Worm (Caenorhabditis elegans) whole organism, late embryonic: ENCODE data around the gene F26F2.3.

Source experiments
- C38D4.7 ChIP-seq: fragments of 200-800 bp; sonication (Bioruptor generic); optimal IDR thresholded peaks from 2 replicates; lab custom pipeline; 2018; ENCODE audit warnings: mild to moderate bottlenecking, missing genetic modification characterization, moderate library complexity, missing compliant biosample characterization
- F13H6.1 ChIP-seq: sonication (generic microtip); optimal IDR thresholded peaks from 2 replicates; lab custom pipeline; 2016; ENCODE audit warnings: missing genetic modification characterization, missing compliant biosample characterization
- K02D7.2 ChIP-seq: sonication (generic microtip); optimal IDR thresholded peaks from 2 replicates; lab custom pipeline; 2017; ENCODE audit warnings: mild to moderate bottlenecking, missing genetic modification characterization, missing compliant biosample characterization
- K09A11.1 ChIP-seq: sonication (generic microtip); optimal IDR thresholded peaks from 2 replicates; lab custom pipeline; 2017; ENCODE audit warnings: antibody characterized with exemption, mild to moderate bottlenecking, missing genetic modification characterization, missing compliant biosample characterization; ENCODE audit not compliant: insufficient read depth
- T23F11.4 ChIP-seq: fragments of 200-800 bp; sonication (Bioruptor generic); optimal IDR thresholded peaks from 2 replicates; lab custom pipeline; 2018; ENCODE audit warnings: mild to moderate bottlenecking, missing genetic modification characterization, missing compliant biosample characterization
- Y22D7AL.16 ChIP-seq: sonication (generic microtip); optimal IDR thresholded peaks from 2 replicates; lab custom pipeline; 2016; ENCODE audit warnings: missing genetic modification characterization, missing compliant biosample characterization
- ceh-14 ChIP-seq: sonication (generic microtip); optimal IDR thresholded peaks from 2 replicates; lab custom pipeline; 2016; ENCODE audit warnings: missing genotype, missing genetic modification characterization, missing compliant biosample characterization
- ceh-18 ChIP-seq: sonication (generic microtip); optimal IDR thresholded peaks from 2 replicates; lab custom pipeline; 2016; ENCODE audit warnings: missing genetic modification characterization, missing compliant biosample characterization
- ceh-19 ChIP-seq: fragments of 200-800 bp; sonication (Bioruptor generic); optimal IDR thresholded peaks from 2 replicates; lab custom pipeline; 2018; ENCODE audit warnings: mild to moderate bottlenecking, missing genetic modification characterization, missing compliant biosample characterization
- ceh-24 ChIP-seq: sonication (generic microtip); optimal IDR thresholded peaks from 2 replicates; lab custom pipeline; 2016; ENCODE audit warnings: mild to moderate bottlenecking, missing genetic modification characterization, missing compliant biosample characterization
- ceh-30 ChIP-seq: fragments of 150-350 bp; optimal IDR thresholded peaks from 2 replicates; lab custom pipeline; 2014; ENCODE audit warnings: missing biosample characterization, missing genetic modification characterization
- ceh-31 ChIP-seq: sonication (generic microtip); optimal IDR thresholded peaks from 2 replicates; lab custom pipeline; 2016; ENCODE audit warnings: missing genetic modification characterization, missing compliant biosample characterization
- ceh-48 ChIP-seq: sonication (generic microtip); optimal IDR thresholded peaks from 2 replicates; lab custom pipeline; 2016; ENCODE audit warnings: missing genetic modification characterization, inconsistent platforms, missing compliant biosample characterization
- ceh-6 ChIP-seq: fragments of 200-800 bp; sonication (Bioruptor generic); optimal IDR thresholded peaks from 2 replicates; lab custom pipeline; 2018; ENCODE audit warnings: mild to moderate bottlenecking, missing genetic modification characterization, missing compliant biosample characterization
- ceh-9 ChIP-seq: sonication (generic microtip); optimal IDR thresholded peaks from 2 replicates; lab custom pipeline; 2016; ENCODE audit warnings: mild to moderate bottlenecking, missing genetic modification characterization, inconsistent platforms, missing compliant biosample characterization
- dve-1 ChIP-seq: sonication (generic microtip); optimal IDR thresholded peaks from 2 replicates; lab custom pipeline; 2017; ENCODE audit warnings: antibody characterized with exemption, mild to moderate bottlenecking, missing genetic modification characterization, missing compliant biosample characterization
- elt-2 ChIP-seq: sonication (generic microtip); optimal IDR thresholded peaks from 2 replicates; lab custom pipeline; 2016; ENCODE audit warnings: missing genetic modification reagents, missing genetic modification characterization, missing compliant biosample characterization
- elt-4 ChIP-seq: sonication (generic microtip); optimal IDR thresholded peaks from 2 replicates; lab custom pipeline; 2016; ENCODE audit warnings: missing genetic modification characterization, missing compliant biosample characterization
- ets-4 ChIP-seq: sonication (generic microtip); optimal IDR thresholded peaks from 2 replicates; lab custom pipeline; 2016; ENCODE audit warnings: missing genetic modification characterization, missing compliant biosample characterization
- eyg-1 ChIP-seq: sonication (generic microtip); optimal IDR thresholded peaks from 2 replicates; lab custom pipeline; 2016; ENCODE audit warnings: missing genotype, missing genetic modification characterization, missing compliant biosample characterization
- fax-1 ChIP-seq: sonication (generic microtip); optimal IDR thresholded peaks from 2 replicates; lab custom pipeline; 2016; ENCODE audit warnings: missing genotype, missing genetic modification characterization, missing compliant biosample characterization
- fkh-6 ChIP-seq: sonication (generic microtip); optimal IDR thresholded peaks from 2 replicates; lab custom pipeline; 2016; ENCODE audit warnings: missing genetic modification characterization, missing compliant biosample characterization
- gmeb-2 ChIP-seq: sonication (generic microtip); optimal IDR thresholded peaks from 2 replicates; lab custom pipeline; 2016; ENCODE audit warnings: missing genetic modification characterization, inconsistent platforms, missing compliant biosample characterization
- hlh-13 ChIP-seq: fragments of 200-800 bp; sonication (Bioruptor generic); optimal IDR thresholded peaks from 2 replicates; lab custom pipeline; 2018; ENCODE audit warnings: mild to moderate bottlenecking, missing genetic modification characterization, missing compliant biosample characterization
- hlh-15 ChIP-seq: sonication (generic microtip); optimal IDR thresholded peaks from 2 replicates; lab custom pipeline; 2016; ENCODE audit warnings: missing genetic modification characterization, missing compliant biosample characterization
- hlh-30 ChIP-seq: sonication (generic microtip); optimal IDR thresholded peaks from 2 replicates; lab custom pipeline; 2017; ENCODE audit warnings: antibody characterized with exemption, missing genetic modification characterization, missing compliant biosample characterization; ENCODE audit not compliant: insufficient read depth
- lin-11 ChIP-seq: fragments of 200-800 bp; sonication (Bioruptor generic); optimal IDR thresholded peaks from 2 replicates; lab custom pipeline; 2018; ENCODE audit warnings: mild to moderate bottlenecking, missing genetic modification characterization, missing compliant biosample characterization
- mec-3 ChIP-seq: sonication (generic microtip); optimal IDR thresholded peaks from 2 replicates; lab custom pipeline; 2016; ENCODE audit warnings: borderline replicate concordance, missing genetic modification characterization, missing compliant biosample characterization
- nfya-1 ChIP-seq: sonication (generic microtip); optimal IDR thresholded peaks from 2 replicates; lab custom pipeline; 2017; ENCODE audit warnings: missing genetic modification characterization, mild to moderate bottlenecking, missing compliant biosample characterization, antibody characterized with exemption, moderate library complexity
- nhr-232 ChIP-seq: sonication (generic microtip); optimal IDR thresholded peaks from 2 replicates; lab custom pipeline; 2016; ENCODE audit warnings: missing genetic modification characterization, missing compliant biosample characterization
- pag-3 ChIP-seq: sonication (generic microtip); optimal IDR thresholded peaks from 2 replicates; lab custom pipeline; 2016; ENCODE audit warnings: missing compliant biosample characterization, missing genetic modification characterization, borderline replicate concordance
- pax-1 ChIP-seq: fragments of 150-350 bp; optimal IDR thresholded peaks from 2 replicates; lab custom pipeline; 2014; ENCODE audit warnings: missing biosample characterization, missing genetic modification characterization
- pha-2 ChIP-seq: sonication (generic microtip); optimal IDR thresholded peaks from 2 replicates; lab custom pipeline; 2017; ENCODE audit warnings: mild to moderate bottlenecking, missing genetic modification characterization, missing compliant biosample characterization
- pha-4 ChIP-seq: fragments of 150-350 bp; optimal IDR thresholded peaks from 2 replicates; lab custom pipeline; 2018; ENCODE audit warnings: missing biosample characterization, missing genetic modification reagents, missing genetic modification characterization
- ref-2 ChIP-seq: sonication (generic microtip); optimal IDR thresholded peaks from 2 replicates; lab custom pipeline; 2016; ENCODE audit warnings: missing genetic modification characterization, missing compliant biosample characterization
- sdc-2 ChIP-seq: sonication (generic microtip); optimal IDR thresholded peaks from 2 replicates; lab custom pipeline; 2016; ENCODE audit warnings: missing genotype, missing genetic modification characterization, missing compliant biosample characterization
- syd-9 ChIP-seq: sonication (generic microtip); optimal IDR thresholded peaks from 2 replicates; lab custom pipeline; 2016; ENCODE audit warnings: mild to moderate bottlenecking, missing genetic modification characterization, moderate library complexity, missing compliant biosample characterization
- tbx-7 ChIP-seq: sonication (generic microtip); optimal IDR thresholded peaks from 2 replicates; lab custom pipeline; 2016; ENCODE audit warnings: missing genotype, missing genetic modification characterization, missing compliant biosample characterization
- ttx-3 ChIP-seq: sonication (generic microtip); optimal IDR thresholded peaks from 2 replicates; lab custom pipeline; 2016; ENCODE audit warnings: missing genetic modification reagents, missing genetic modification characterization, missing compliant biosample characterization
- unc-3 ChIP-seq, 2 experiments: fragments of 200-800 bp in 1 of 2; sonication (Bioruptor generic) in 1 of 2; sonication (generic microtip) in 1 of 2; conservative IDR thresholded peaks in 1 of 2; optimal IDR thresholded peaks in 1 of 2; 2 replicates each; pipeline versions ENCODE4 v1.3.6 to Lab custom; 2016 to 2022; ENCODE audit warnings: missing compliant biosample characterization in 2 of 2, missing genetic modification characterization in 2 of 2, missing genetic modification reagents in 1 of 2
- unc-42 ChIP-seq: sonication (generic microtip); optimal IDR thresholded peaks from 2 replicates; lab custom pipeline; 2016; ENCODE audit warnings: missing genotype, missing genetic modification characterization, missing compliant biosample characterization
- unc-86 ChIP-seq: sonication (generic microtip); optimal IDR thresholded peaks from 2 replicates; lab custom pipeline; 2016; ENCODE audit warnings: missing genetic modification characterization, missing compliant biosample characterization
- zip-5 ChIP-seq: sonication (generic microtip); optimal IDR thresholded peaks from 2 replicates; lab custom pipeline; 2016; ENCODE audit warnings: missing genetic modification characterization, missing compliant biosample characterization

Gene F26F2.3

ce11 chrV:20597076-20597475 is 30.7 kb upstream of the F26F2.3 start, which contains the start of gene F46B3.1:
F46B3.1 (minus strand) TSS chrV:20597176.
- TF ChIP-seq F13H6.1 (tag; lab: Kevin White, UChicago) (no peak), fkh-6 (no peak), elt-4 (tag; lab: Kevin White, UChicago) (no peak), unc-42 (no peak), dve-1 (tag; lab: Kevin White, UChicago) (no peak), ceh-18 (tag; lab: Kevin White, UChicago) (no peak), C38D4.7 (GFP tag; lab: Kevin White, UChicago) (no peak), K09A11.1 (tag; lab: Kevin White, UChicago) (no peak), ets-4 (no peak), ceh-48 (no peak), mec-3 (tag; lab: Kevin White, UChicago) (no peak), ceh-19 (GFP tag; lab: Kevin White, UChicago) (no peak), pax-1 (tag; lab: Kevin White, UChicago) (no peak), eyg-1 (no peak), tbx-7 (tag; lab: Kevin White, UChicago) (no peak), ceh-30 (tag; lab: Kevin White, UChicago) (no peak), hlh-15 (tag; lab: Kevin White, UChicago) (no peak), ref-2 (tag; lab: Kevin White, UChicago) (no peak)

- TF ChIP-seq ttx-3 (tag; lab: Kevin White, UChicago) (no peak), fkh-6 (no peak), dve-1 (tag; lab: Kevin White, UChicago) (no peak), pha-4 (no peak), pag-3 (no peak), ceh-30 (tag; lab: Kevin White, UChicago) (no peak), unc-42 (no peak), Y22D7AL.16 (tag; lab: Kevin White, UChicago) (no peak), ref-2 (tag; lab: Kevin White, UChicago) (no peak), fax-1 (tag; lab: Kevin White, UChicago) (no peak), pha-2 (tag; lab: Kevin White, UChicago) (no peak)
Measured at ce11 chrV:20595653-20596052, 29.3 kb upstream of the F26F2.3 start, which contains the start of gene F26F2.11. F26F2.11 (minus strand) TSS chrV:20595753.

DNA sequence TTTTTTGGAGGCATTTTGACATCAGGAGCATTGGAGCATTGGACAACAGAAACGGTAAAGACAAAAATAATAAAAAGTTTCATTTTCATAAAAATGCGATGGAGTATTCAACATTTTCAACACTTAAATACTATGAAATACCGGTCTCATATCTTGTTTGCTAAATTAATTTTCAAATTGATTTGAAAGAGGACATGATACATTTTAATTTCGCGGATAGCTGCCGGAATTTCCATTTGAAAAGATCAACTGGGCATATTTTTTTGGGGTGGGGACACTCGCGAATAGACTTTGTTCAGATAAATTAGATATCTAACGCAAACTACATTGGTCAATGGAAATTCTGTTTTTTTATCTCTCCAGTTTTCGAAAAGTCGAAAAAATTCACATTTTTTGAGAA is 28.4 kb upstream of the F26F2.3 start, which contains the start of gene F26F2.10:
F26F2.10 (minus strand) TSS at position 101 of the 400 bp plus-strand sequence.
- TF ChIP-seq K02D7.2 (tag; lab: Kevin White, UChicago) = no peak
- TF ChIP-seq fax-1 (tag; lab: Kevin White, UChicago) = no peak
- no peak for TF ChIP-seq syd-9 (tag; lab: Kevin White, UChicago)
- TF ChIP-seq ceh-6 = no peak
- TF ChIP-seq nhr-232 (tag; lab: Kevin White, UChicago) = no peak
- no peak for TF ChIP-seq ceh-9 (tag; lab: Kevin White, UChicago)
- no peak for TF ChIP-seq gmeb-2
- TF ChIP-seq T23F11.4 (GFP tag; lab: Kevin White, UChicago) = no peak
- no peak for TF ChIP-seq zip-5 (tag; lab: Kevin White, UChicago)
- TF ChIP-seq unc-42 = no peak

- TF ChIP-seq ceh-31 (tag; lab: Kevin White, UChicago) (peak; percentile 31), eyg-1 (no peak), pha-2 (tag; lab: Kevin White, UChicago) (peak; percentile 64), unc-86 (tag; lab: Kevin White, UChicago) (peak; percentile 51), lin-11 (tag; lab: Kevin White, UChicago) (peak; percentile 31), ceh-14 (tag; lab: Kevin White, UChicago) (peak; percentile 60), ceh-30 (tag; lab: Kevin White, UChicago) (peak; percentile 34), elt-2 (tag; lab: Kevin White, UChicago) (peak; percentile 55), nfya-1 (tag; lab: Kevin White, UChicago) (peak; percentile 36), ceh-48 (peak; percentile 34), ttx-3 (tag; lab: Kevin White, UChicago) (peak; percentile 38), sdc-2 (tag; lab: Kevin White, UChicago) (no peak), hlh-30 (tag; lab: Kevin White, UChicago) (peak; percentile 76), hlh-13 (GFP tag; lab: Kevin White, UChicago) (no peak), fkh-6 (no peak), unc-42 (peak; percentile 52), gmeb-2 (peak; percentile 20), ceh-24 (tag; lab: Kevin White, UChicago) (no peak), mec-3 (tag; lab: Kevin White, UChicago) (no peak), unc-3 (GFP tag; conservative IDR thresholded peaks at IDR 0.05; lab: Robert Waterston, UW) (no peak), unc-3 (tag; optimal IDR thresholded peaks at IDR 0.05; lab: Kevin White, UChicago) (peak; percentile 41)
- TF ChIP-seq, all 69 proteins: peak for 14
Measured at ce11 chrV:20580511-20581040, 14.2 kb upstream of the F26F2.3 start, which contains the start of gene F26F2.7. F26F2.7 (plus strand) TSS chrV:20580990.
